Fruit fly (Drosophila melanogaster) whole organism, embryonic: ENCODE results near the gene CG43845.

Source experiments
- Aef1 ChIP-seq: fragments of 200-800 bp; sonication (Bioruptor generic); IDR thresholded peaks from 3 replicates; pipeline ENCODE4 v1.3.6; 2022; ENCODE audit warnings: missing biosample characterization, missing genetic modification characterization
- B-H2 ChIP-seq: fragments of 200-800 bp; sonication (Bioruptor generic); optimal IDR thresholded peaks from 2 replicates; lab custom pipeline; 2018; ENCODE audit warnings: missing biosample characterization, mild to moderate bottlenecking, missing genetic modification characterization
- CG10366 ChIP-seq: fragments of 200-800 bp; sonication (Bioruptor generic); IDR thresholded peaks from 2 replicates; pipeline ENCODE4 v1.3.6; 2022; ENCODE audit warnings: missing biosample characterization, missing genetic modification characterization
- CG10543 ChIP-seq: fragments of 200-800 bp; sonication (Bioruptor generic); optimal IDR thresholded peaks from 3 replicates; lab custom pipeline; 2017; ENCODE audit warnings: missing biosample characterization, mild to moderate bottlenecking, missing genetic modification characterization, moderate library complexity
- CG11504 ChIP-seq: fragments of 200-800 bp; sonication (Bioruptor generic); optimal IDR thresholded peaks from 3 replicates; lab custom pipeline; 2019; ENCODE audit warnings: missing biosample characterization, mild to moderate bottlenecking, missing genetic modification characterization, moderate library complexity
- CG14441 ChIP-seq: fragments of 200-800 bp; sonication (Bioruptor generic); IDR thresholded peaks from 2 replicates; pipeline ENCODE4 v1.3.6; 2022; ENCODE audit warnings: missing biosample characterization, missing genetic modification characterization
- CG15073 ChIP-seq: fragments of 200-800 bp; sonication (Bioruptor generic); optimal IDR thresholded peaks from 2 replicates; lab custom pipeline; 2016; ENCODE audit warnings: missing biosample characterization, missing genetic modification characterization
- CG15601 ChIP-seq: fragments of 200-800 bp; sonication (Bioruptor generic); optimal IDR thresholded peaks from 3 replicates; lab custom pipeline; 2019; ENCODE audit warnings: missing biosample characterization, mild to moderate bottlenecking, missing genetic modification characterization, moderate library complexity
- CG17361 ChIP-seq: fragments of 200-800 bp; sonication (Bioruptor generic); IDR thresholded peaks from 3 replicates; pipeline ENCODE4 v1.3.6; 2022; ENCODE audit warnings: missing biosample characterization, missing genetic modification characterization
- CG1832 ChIP-seq: fragments of 200-800 bp; sonication (Bioruptor generic); optimal IDR thresholded peaks from 2 replicates; lab custom pipeline; 2017; ENCODE audit warnings: missing biosample characterization, mild to moderate bottlenecking, missing genetic modification characterization, inconsistent platforms
- CG2120 ChIP-seq: fragments of 200-800 bp; sonication (Bioruptor generic); optimal IDR thresholded peaks from 3 replicates; lab custom pipeline; 2016; ENCODE audit warnings: missing biosample characterization, missing genetic modification characterization
- CG2712 ChIP-seq: fragments of 200-800 bp; optimal IDR thresholded peaks from 3 replicates; lab custom pipeline; 2019; ENCODE audit warnings: missing biosample characterization, mild to moderate bottlenecking, missing genetic modification characterization, moderate library complexity
- CG31365 ChIP-seq: fragments of 200-800 bp; sonication (Bioruptor generic); optimal IDR thresholded peaks from 2 replicates; lab custom pipeline; 2018; ENCODE audit warnings: missing biosample characterization, mild to moderate bottlenecking, missing genetic modification characterization
- CG31388 ChIP-seq: fragments of 200-800 bp; sonication (Bioruptor generic); optimal IDR thresholded peaks from 2 replicates; lab custom pipeline; 2016; ENCODE audit warnings: missing biosample characterization, missing genetic modification characterization
- CG33557 ChIP-seq: fragments of 200-800 bp; sonication (Bioruptor generic); optimal IDR thresholded peaks from 2 replicates; lab custom pipeline; 2019; ENCODE audit warnings: missing biosample characterization, mild to moderate bottlenecking, missing genetic modification characterization, moderate library complexity
- CG34422 ChIP-seq: fragments of 200-800 bp; sonication (Bioruptor generic); IDR thresholded peaks from 3 replicates; pipeline ENCODE4 v1.3.6; 2022; ENCODE audit warnings: missing biosample characterization, missing genetic modification characterization
- CG3838 ChIP-seq: fragments of 200-800 bp; sonication (Bioruptor generic); optimal IDR thresholded peaks from 3 replicates; lab custom pipeline; 2016; ENCODE audit warnings: missing biosample characterization, missing genetic modification characterization
- CG4424 ChIP-seq: fragments of 200-800 bp; sonication (Bioruptor generic); optimal IDR thresholded peaks from 3 replicates; lab custom pipeline; 2016; ENCODE audit warnings: missing biosample characterization, missing genetic modification characterization
- CG8359 ChIP-seq: fragments of 200-800 bp; sonication (Bioruptor generic); optimal IDR thresholded peaks from 2 replicates; lab custom pipeline; 2017; ENCODE audit warnings: missing biosample characterization, mild to moderate bottlenecking, missing genetic modification characterization, borderline replicate concordance
- CG8765 ChIP-seq: fragments of 200-800 bp; sonication (Bioruptor generic); IDR thresholded peaks from 2 replicates; pipeline ENCODE4 v1.3.6; 2022; ENCODE audit warnings: missing biosample characterization, missing genetic modification characterization
- CG9797 ChIP-seq: fragments of 200-800 bp; sonication (Bioruptor generic); optimal IDR thresholded peaks from 3 replicates; lab custom pipeline; 2018; ENCODE audit warnings: missing biosample characterization, mild to moderate bottlenecking, missing genetic modification characterization
- CHES-1-like ChIP-seq: fragments of 200-800 bp; sonication (Bioruptor generic); optimal IDR thresholded peaks from 2 replicates; lab custom pipeline; 2016; ENCODE audit warnings: missing biosample characterization, missing genetic modification characterization
- CrebB ChIP-seq: fragments of 200-800 bp; sonication (Bioruptor generic); optimal IDR thresholded peaks from 3 replicates; lab custom pipeline; 2018; ENCODE audit warnings: missing biosample characterization, mild to moderate bottlenecking, missing genetic modification characterization
- Dip2 ChIP-seq: fragments of 200-800 bp; sonication (Bioruptor generic); IDR thresholded peaks from 2 replicates; pipeline ENCODE4 v1.3.6; 2022; ENCODE audit warnings: missing biosample characterization, missing genetic modification characterization
- Dll ChIP-seq: fragments of 200-800 bp; sonication (Bioruptor generic); IDR thresholded peaks from 4 replicates; pipeline ENCODE4 v1.3.6; 2022; ENCODE audit warnings: missing biosample characterization, missing genetic modification characterization; ENCODE audit not compliant: partially characterized antibody
- Drgx ChIP-seq: fragments of 200-800 bp; sonication (Bioruptor generic); IDR thresholded peaks from 2 replicates; pipeline ENCODE4 v1.3.6; 2022; ENCODE audit warnings: missing biosample characterization, missing genetic modification characterization
- E2f2 ChIP-seq: fragments of 200-800 bp; sonication (Bioruptor generic); IDR thresholded peaks from 2 replicates; pipeline ENCODE4 v1.3.6; 2022; ENCODE audit warnings: missing biosample characterization, missing genetic modification characterization
- Gug ChIP-seq: fragments of 200-800 bp; sonication (Bioruptor generic); IDR thresholded peaks from 4 replicates; pipeline ENCODE4 v1.3.6; 2022; ENCODE audit warnings: missing biosample characterization, missing genetic modification characterization
- HmgZ ChIP-seq: fragments of 200-800 bp; sonication (Bioruptor generic); optimal IDR thresholded peaks from 2 replicates; lab custom pipeline; 2018; ENCODE audit warnings: missing biosample characterization, mild to moderate bottlenecking, missing genetic modification characterization
- Hr78 ChIP-seq, 2 experiments: fragments of 200-800 bp in 1 of 2; fragments of >200 bp in 1 of 2; sonication (Bioruptor generic) in 1 of 2; optimal IDR thresholded peaks; 2 replicates each; lab custom pipeline; 2017 to 2019; ENCODE audit warnings: missing biosample characterization in 2 of 2, missing genetic modification characterization in 2 of 2, mild to moderate bottlenecking in 1 of 2, moderate library complexity in 1 of 2
- Kr ChIP-seq: fragments of 200-800 bp; sonication (Bioruptor generic); optimal IDR thresholded peaks from 2 replicates; lab custom pipeline; 2017; ENCODE audit warnings: missing biosample characterization, mild to moderate bottlenecking, missing genetic modification characterization
- Lim3 ChIP-seq: fragments of 200-800 bp; sonication (Bioruptor generic); IDR thresholded peaks from 2 replicates; pipeline ENCODE4 v1.3.6; 2022; ENCODE audit warnings: missing biosample characterization, missing genetic modification characterization
- Mad ChIP-seq: fragments of 200-800 bp; sonication (Bioruptor generic); optimal IDR thresholded peaks from 2 replicates; lab custom pipeline; 2016; ENCODE audit warnings: missing biosample characterization, missing genetic modification characterization
- Optix ChIP-seq: fragments of 200-800 bp; sonication (Bioruptor generic); IDR thresholded peaks from 3 replicates; pipeline ENCODE4 v1.3.6; 2022; ENCODE audit warnings: missing biosample characterization, missing genetic modification characterization
- Ravus ChIP-seq: fragments of 200-800 bp; sonication (Bioruptor generic); IDR thresholded peaks from 2 replicates; pipeline ENCODE4 v1.3.6; 2022; ENCODE audit warnings: missing biosample characterization, missing genetic modification characterization
- Sin3A ChIP-seq: fragments of >200 bp; optimal IDR thresholded peaks from 2 replicates; lab custom pipeline; 2018
- Stat92E ChIP-seq, 3 experiments: fragments of >200 bp in 2 of 3; fragments of 200-800 bp in 1 of 3; sonication (Bioruptor generic) in 1 of 3; optimal IDR thresholded peaks; 2 replicates each; lab custom pipeline; 2017 to 2019; ENCODE audit warnings: missing biosample characterization in 3 of 3, missing genetic modification characterization in 3 of 3, mild to moderate bottlenecking in 1 of 3, moderate library complexity in 1 of 3
- ab ChIP-seq: fragments of 200-800 bp; sonication (Bioruptor generic); optimal IDR thresholded peaks from 2 replicates; lab custom pipeline; 2016; ENCODE audit warnings: missing biosample characterization, missing genetic modification characterization
- amos ChIP-seq: fragments of 200-800 bp; sonication (Bioruptor generic); IDR thresholded peaks from 2 replicates; pipeline ENCODE4 v1.3.6; 2022; ENCODE audit warnings: missing biosample characterization, missing genetic modification characterization; ENCODE audit not compliant: partially characterized antibody
- ara ChIP-seq: fragments of 200-800 bp; sonication (Bioruptor generic); IDR thresholded peaks from 2 replicates; pipeline ENCODE4 v1.3.6; 2022; ENCODE audit warnings: missing biosample characterization, missing genetic modification characterization
- dmrt99B ChIP-seq: fragments of 200-800 bp; sonication (Bioruptor generic); optimal IDR thresholded peaks from 2 replicates; lab custom pipeline; 2018; ENCODE audit warnings: missing biosample characterization, mild to moderate bottlenecking, missing genetic modification characterization, moderate library complexity
- dpn ChIP-seq, 2 experiments: fragments of 200-800 bp; sonication (Bioruptor generic); optimal IDR thresholded peaks; 3 replicates each; lab custom pipeline; 2016; ENCODE audit warnings: missing biosample characterization in 2 of 2, missing genetic modification characterization in 2 of 2
- ftz-f1 ChIP-seq: fragments of 200-800 bp; sonication (Bioruptor generic); optimal IDR thresholded peaks from 2 replicates; lab custom pipeline; 2016; ENCODE audit warnings: missing biosample characterization, missing genetic modification characterization
- gcm2 ChIP-seq: fragments of 200-800 bp; sonication (Bioruptor generic); optimal IDR thresholded peaks from 2 replicates; lab custom pipeline; 2016; ENCODE audit warnings: missing biosample characterization, missing genetic modification characterization
- h ChIP-seq: fragments of >200 bp; optimal IDR thresholded peaks from 2 replicates; lab custom pipeline; 2017
- insv ChIP-seq, 2 experiments: fragments of 200-800 bp; sonication (Bioruptor generic); optimal IDR thresholded peaks; 3 replicates each; lab custom pipeline; 2016 to 2018; ENCODE audit warnings: missing biosample characterization in 2 of 2, missing genetic modification characterization in 2 of 2
- lbe ChIP-seq: fragments of 200-800 bp; sonication (Bioruptor generic); optimal IDR thresholded peaks from 2 replicates; lab custom pipeline; 2016; ENCODE audit warnings: missing biosample characterization, mild to moderate bottlenecking, missing genetic modification characterization
- lmd ChIP-seq: fragments of 200-800 bp; sonication (Bioruptor generic); IDR thresholded peaks from 2 replicates; pipeline ENCODE4 v1.3.6; 2022; ENCODE audit warnings: missing biosample characterization, missing genetic modification characterization
- maf-S ChIP-seq: fragments of 200-800 bp; sonication (Bioruptor generic); optimal IDR thresholded peaks from 2 replicates; lab custom pipeline; 2016; ENCODE audit warnings: missing biosample characterization, missing genetic modification characterization
- tio ChIP-seq: fragments of 200-800 bp; sonication (Bioruptor generic); optimal IDR thresholded peaks from 2 replicates; lab custom pipeline; 2017; ENCODE audit warnings: missing biosample characterization, missing genetic modification characterization, inconsistent platforms
- tna ChIP-seq: fragments of 200-800 bp; sonication (Bioruptor generic); IDR thresholded peaks from 2 replicates; pipeline ENCODE4 v1.3.6; 2022; ENCODE audit warnings: missing biosample characterization, missing genetic modification characterization; ENCODE audit not compliant: partially characterized antibody
- vvl ChIP-seq: fragments of 200-800 bp; sonication (Bioruptor generic); IDR thresholded peaks from 2 replicates; pipeline ENCODE4 v1.3.6; 2022; ENCODE audit warnings: missing biosample characterization, missing genetic modification characterization

CG43845 gene

dm6 chr3R:5565623-5566022 is 42.7 kb upstream of the CG43845 start (continued):
- TF ChIP-seq CG2120 (GFP tag; lab: Kevin White, UChicago) (peak; percentile 88), CG1832 (no peak), tio (GFP tag; lab: Kevin White, UChicago) (no peak), CG9797 (GFP tag; lab: Kevin White, UChicago) (peak; percentile 5), ftz-f1 (GFP tag; lab: Kevin White, UChicago) (no peak), CG11504 (tag; lab: Kevin White, UChicago) (peak; percentile 88), Mad (peak; percentile 80), ab (GFP tag; lab: Kevin White, UChicago) (no peak), amos (GFP tag; lab: Robert Waterston, UW) (no peak), insv (GFP tag; optimal IDR thresholded peaks at IDR 0.05; lab: Kevin White, UChicago) (no peak), CG33557 (GFP tag; lab: Kevin White, UChicago) (no peak), dpn (GFP tag; optimal IDR thresholded peaks at IDR 0.05; lab: Kevin White, UChicago) (peak; percentile 57 to 74), CG14441 (GFP tag; lab: Robert Waterston, UW) (peak; percentile 92), dmrt99B (tag; lab: Kevin White, UChicago) (peak; percentile 88), CG15601 (peak; percentile 33), Kr (GFP tag; lab: Kevin White, UChicago) (no peak), tna (GFP tag; lab: Robert Waterston, UW) (no peak), CG31365 (tag; lab: Kevin White, UChicago) (peak; percentile 51), CHES-1-like (GFP tag; lab: Kevin White, UChicago) (peak; percentile 79), CG31388 (GFP tag; lab: Kevin White, UChicago) (peak; percentile 40), B-H2 (GFP tag; lab: Kevin White, UChicago) (peak; percentile 45), Hr78 (GFP tag; optimal IDR thresholded peaks at IDR 0.05; lab: Kevin White, UChicago) (no peak), Gug (peak; percentile 80), CG17361 (GFP tag; lab: Robert Waterston, UW) (peak; percentile 79), CG4424 (GFP tag; lab: Kevin White, UChicago) (peak; percentile 63), lmd (GFP tag; lab: Robert Waterston, UW) (peak; percentile 86), HmgZ (tag; lab: Kevin White, UChicago) (peak; percentile 84), CrebB (peak; percentile 53), Optix (GFP tag; lab: Robert Waterston, UW) (peak; percentile 90), CG34422 (GFP tag; lab: Robert Waterston, UW) (peak; percentile 90), lbe (peak; percentile 68), Aef1 (peak; percentile 86), CG3838 (peak; percentile 28), ara (GFP tag; lab: Robert Waterston, UW) (peak; percentile 83), CG8765 (GFP tag; lab: Robert Waterston, UW) (0 out of 2 replicates have a peak, but pooled peaks have one; percentile 29), CG15073 (GFP tag; lab: Kevin White, UChicago) (no peak), E2f2 (GFP tag; lab: Robert Waterston, UW) (peak; percentile 68), CG8359 (peak; percentile 5), Ravus (peak; percentile 30; the same call in 1 of the 2 replicates), CG10366 (GFP tag; lab: Robert Waterston, UW) (peak; percentile 87), Stat92E (GFP tag; optimal IDR thresholded peaks at IDR 0.05; lab: Kevin White, UChicago) (no peak), Drgx (GFP tag; lab: Robert Waterston, UW) (peak; percentile 88), Dll (GFP tag; lab: Robert Waterston, UW) (no peak), CG10543 (peak; percentile 69), Lim3 (GFP tag; lab: Robert Waterston, UW) (0 out of 2 replicates have a peak, but pooled peaks have one; percentile 8), gcm2 (GFP tag; lab: Kevin White, UChicago) (peak; percentile 67), CG2712 (tag; lab: Kevin White, UChicago) (peak; percentile 77), vvl (GFP tag; lab: Robert Waterston, UW) (peak; percentile 95), Dip2 (no peak), h (lab: Kevin White, UChicago) (no peak), maf-S (GFP tag; lab: Kevin White, UChicago) (peak; percentile 59), Sin3A (no peak)
